Worm (Caenorhabditis elegans): Measurements from ENCODE around the gene rmd-6.

- TF ChIP-seq mdl-1 (tag; optimal IDR thresholded peaks at IDR 0.05) (no peak), lin-38 (GFP tag; IDR thresholded peaks at IDR 0.05) (no peak; the same call in 1 of the 2 replicates)
These were observed 29.9 kb upstream of the rmd-6 start for ce11 chrIV:5038744-5039143.
